Fruit fly (Drosophila melanogaster) whole organism, embryonic: ENCODE measurements around the gene CG32483.

Experiments used
- Atf3 ChIP-seq: fragments of 200-800 bp; sonication (Bioruptor generic); optimal IDR thresholded peaks from 3 replicates; lab custom pipeline; 2016; ENCODE audit warnings: missing biosample characterization, missing genetic modification characterization
- Awh ChIP-seq: fragments of 200-800 bp; sonication (Bioruptor generic); IDR thresholded peaks from 2 replicates; pipeline ENCODE4, ENCODE4 v1.3.6; 2022; ENCODE audit warnings: missing biosample characterization, missing genetic modification characterization
- CG10267 ChIP-seq: fragments of 200-800 bp; sonication (Bioruptor generic); optimal IDR thresholded peaks from 2 replicates; lab custom pipeline; 2018; ENCODE audit warnings: missing biosample characterization, mild to moderate bottlenecking, missing genetic modification characterization, moderate library complexity
- CG10654 ChIP-seq: fragments of 200-800 bp; sonication (Bioruptor generic); optimal IDR thresholded peaks from 2 replicates; lab custom pipeline; 2016; ENCODE audit warnings: missing biosample characterization, missing genetic modification characterization
- CG11456 ChIP-seq: fragments of 200-800 bp; sonication (Bioruptor generic); IDR thresholded peaks from 3 replicates; pipeline ENCODE4 v1.3.6; 2022; ENCODE audit warnings: missing biosample characterization, missing genetic modification characterization
- CG12219 ChIP-seq: fragments of 200-800 bp; sonication (Bioruptor generic); optimal IDR thresholded peaks from 3 replicates; lab custom pipeline; 2018; ENCODE audit warnings: missing biosample characterization, mild to moderate bottlenecking, missing genetic modification characterization
- CG15011 ChIP-seq: fragments of 200-800 bp; sonication (Bioruptor generic); optimal IDR thresholded peaks from 3 replicates; lab custom pipeline; 2018; ENCODE audit warnings: missing biosample characterization, mild to moderate bottlenecking, missing genetic modification characterization
- CG15073 ChIP-seq: fragments of 200-800 bp; sonication (Bioruptor generic); optimal IDR thresholded peaks from 2 replicates; lab custom pipeline; 2016; ENCODE audit warnings: missing biosample characterization, missing genetic modification characterization
- CG2199 ChIP-seq: fragments of 200-800 bp; sonication (Bioruptor generic); IDR thresholded peaks from 3 replicates; pipeline ENCODE4 v1.3.6; 2022; ENCODE audit warnings: missing biosample characterization, missing genetic modification characterization
- CG2889 ChIP-seq: fragments of 200-800 bp; sonication (Bioruptor generic); IDR thresholded peaks from 3 replicates; pipeline ENCODE4 v1.3.6; 2022; ENCODE audit warnings: missing biosample characterization, missing genetic modification characterization
- CG3163 ChIP-seq: fragments of 200-800 bp; sonication (Bioruptor generic); optimal IDR thresholded peaks from 3 replicates; lab custom pipeline; 2016; ENCODE audit warnings: missing biosample characterization, missing genetic modification characterization
- CG33557 ChIP-seq: fragments of 200-800 bp; sonication (Bioruptor generic); optimal IDR thresholded peaks from 2 replicates; lab custom pipeline; 2019; ENCODE audit warnings: missing biosample characterization, mild to moderate bottlenecking, missing genetic modification characterization, moderate library complexity
- CG42726 ChIP-seq: fragments of 200-800 bp; sonication (Bioruptor generic); IDR thresholded peaks from 2 replicates; pipeline ENCODE4 v1.3.6; 2022; ENCODE audit warnings: missing biosample characterization, missing genetic modification characterization; ENCODE audit not compliant: partially characterized antibody
- CG7556 ChIP-seq: fragments of 200-800 bp; sonication (Bioruptor generic); optimal IDR thresholded peaks from 2 replicates; lab custom pipeline; 2017; ENCODE audit warnings: missing biosample characterization, mild to moderate bottlenecking, missing genetic modification characterization
- CG9727 ChIP-seq: fragments of 200-800 bp; sonication (Bioruptor generic); optimal IDR thresholded peaks from 3 replicates; lab custom pipeline; 2017; ENCODE audit warnings: missing biosample characterization, mild to moderate bottlenecking, missing genetic modification characterization
- CG9932 ChIP-seq: fragments of 200-800 bp; sonication (Bioruptor generic); IDR thresholded peaks from 2 replicates; pipeline ENCODE4 v1.3.6; 2022; ENCODE audit warnings: missing biosample characterization, missing genetic modification characterization
- D ChIP-seq, 2 experiments: fragments of 200-800 bp in 1 of 2; fragments of >200 bp in 1 of 2; sonication (Bioruptor generic) in 1 of 2; optimal IDR thresholded peaks; 2 replicates in 1 of 2; 3 replicates in 1 of 2; lab custom pipeline; 2017; ENCODE audit warnings: mild to moderate bottlenecking in 1 of 2, missing biosample characterization in 1 of 2, missing genetic modification characterization in 1 of 2, missing genetic modification reagents in 1 of 2
- D19A ChIP-seq: fragments of 200-800 bp; optimal IDR thresholded peaks from 3 replicates; lab custom pipeline; 2019; ENCODE audit warnings: missing biosample characterization, mild to moderate bottlenecking, missing genetic modification characterization, moderate library complexity
- Drgx ChIP-seq: fragments of 200-800 bp; sonication (Bioruptor generic); IDR thresholded peaks from 2 replicates; pipeline ENCODE4 v1.3.6; 2022; ENCODE audit warnings: missing biosample characterization, missing genetic modification characterization
- Ets65A ChIP-seq: fragments of 200-800 bp; sonication (Bioruptor generic); peaks from one replicate; lab custom pipeline; 2016; ENCODE audit warnings: missing biosample characterization, missing genetic modification characterization
- Lpt ChIP-seq: fragments of >200 bp; optimal IDR thresholded peaks from 2 replicates; lab custom pipeline; 2018; ENCODE audit warnings: missing biosample characterization, missing genetic modification characterization
- MBD-R2 ChIP-seq: fragments of 200-800 bp; sonication (Bioruptor generic); IDR thresholded peaks from 2 replicates; pipeline ENCODE4 v1.3.6; 2022; ENCODE audit warnings: missing biosample characterization, missing genetic modification characterization
- Med ChIP-seq: fragments of 200-800 bp; sonication (Bioruptor generic); peaks from one replicate; lab custom pipeline; 2016; ENCODE audit warnings: missing biosample characterization, missing genetic modification characterization, mild to moderate bottlenecking, inconsistent platforms, moderate library complexity
- NC2α ChIP-seq: fragments of 200-800 bp; sonication (Bioruptor generic); optimal IDR thresholded peaks from 2 replicates; lab custom pipeline; 2016; ENCODE audit warnings: missing biosample characterization, missing genetic modification characterization
- Oli ChIP-seq: fragments of 200-800 bp; sonication (Bioruptor generic); optimal IDR thresholded peaks from 2 replicates; lab custom pipeline; 2018; ENCODE audit warnings: missing biosample characterization, mild to moderate bottlenecking, missing genetic modification characterization, moderate library complexity
- cas ChIP-seq: fragments of 200-800 bp; sonication (Bioruptor generic); IDR thresholded peaks from 2 replicates; pipeline ENCODE4 v1.3.6; 2022; ENCODE audit warnings: missing biosample characterization, missing genetic modification characterization
- ham ChIP-seq: fragments of 200-800 bp; sonication (Bioruptor generic); IDR thresholded peaks from 2 replicates; pipeline ENCODE4 v1.3.6; 2022; ENCODE audit warnings: missing biosample characterization, missing genetic modification characterization
- nom ChIP-seq: fragments of 200-800 bp; sonication (Bioruptor generic); optimal IDR thresholded peaks from 2 replicates; lab custom pipeline; 2017; ENCODE audit warnings: missing biosample characterization, missing genetic modification characterization, mild to moderate bottlenecking, moderate library complexity, missing genetic modification reagents
- oc ChIP-seq: fragments of 200-800 bp; sonication (Bioruptor generic); optimal IDR thresholded peaks from 2 replicates; lab custom pipeline; 2018; ENCODE audit warnings: missing biosample characterization, mild to moderate bottlenecking, missing genetic modification characterization, moderate library complexity
- pum ChIP-seq: fragments of 200-800 bp; sonication (Bioruptor generic); optimal IDR thresholded peaks from 2 replicates; lab custom pipeline; 2016; ENCODE audit warnings: missing biosample characterization, missing genetic modification characterization
- stwl ChIP-seq: fragments of 200-800 bp; sonication (Bioruptor generic); optimal IDR thresholded peaks from 3 replicates; lab custom pipeline; 2018; ENCODE audit warnings: missing biosample characterization, mild to moderate bottlenecking, missing genetic modification characterization, moderate library complexity
- trh ChIP-seq: fragments of 200-800 bp; sonication (Bioruptor generic); optimal IDR thresholded peaks from 2 replicates; lab custom pipeline; 2016; ENCODE audit warnings: missing biosample characterization, missing genetic modification characterization
- ttk ChIP-seq: fragments of 200-800 bp; sonication (Bioruptor generic); IDR thresholded peaks from 2 replicates; pipeline ENCODE4 v2.1.2; 2022; ENCODE audit warnings: missing biosample characterization, missing genetic modification characterization
- twi ChIP-seq: fragments of 200-800 bp; optimal IDR thresholded peaks from 2 replicates; lab custom pipeline; 2019; ENCODE audit warnings: missing biosample characterization, mild to moderate bottlenecking, missing genetic modification characterization, moderate library complexity
- wek ChIP-seq: fragments of 200-800 bp; sonication (Bioruptor generic); optimal IDR thresholded peaks from 3 replicates; lab custom pipeline; 2018; ENCODE audit warnings: missing biosample characterization, mild to moderate bottlenecking, missing genetic modification characterization, moderate library complexity
- zen ChIP-seq: fragments of 200-800 bp; sonication (Bioruptor generic); optimal IDR thresholded peaks from 3 replicates; lab custom pipeline; 2018; ENCODE audit warnings: missing biosample characterization, mild to moderate bottlenecking, missing genetic modification characterization, moderate library complexity
- zf30C ChIP-seq: fragments of 200-800 bp; sonication (Bioruptor generic); optimal IDR thresholded peaks from 3 replicates; lab custom pipeline; 2018; ENCODE audit warnings: missing biosample characterization, mild to moderate bottlenecking, missing genetic modification characterization

CG32483 gene

dm6 chr3L:660314-661075 lies 29.4 kb downstream of the CG32483 start:
- no peak for TF ChIP-seq Atf3 (GFP tag; lab: Kevin White, UChicago)
- TF ChIP-seq CG12219 (GFP tag; lab: Kevin White, UChicago) = no peak
- no peak for TF ChIP-seq D19A (tag; lab: Kevin White, UChicago)
- no peak for TF ChIP-seq CG10654
- TF ChIP-seq CG15073 (GFP tag; lab: Kevin White, UChicago) = no peak
- TF ChIP-seq NC2α (GFP tag; lab: Kevin White, UChicago) = no peak
- no peak for TF ChIP-seq CG42726 (GFP tag; lab: Robert Waterston, UW)
- TF ChIP-seq CG15011 (GFP tag; lab: Kevin White, UChicago) = no peak
- TF ChIP-seq CG9727 (GFP tag; lab: Kevin White, UChicago) = no peak
- no peak for TF ChIP-seq CG9932 (GFP tag; lab: Robert Waterston, UW)
- TF ChIP-seq Ets65A (GFP tag; lab: Kevin White, UChicago) = peak; percentile 46
- TF ChIP-seq wek (GFP tag; lab: Kevin White, UChicago) = no peak
- TF ChIP-seq CG2889 = no peak
- TF ChIP-seq Awh = no peak
- no peak for TF ChIP-seq Lpt (GFP tag; lab: Kevin White, UChicago)
- TF ChIP-seq D (optimal IDR thresholded peaks at IDR 0.05; lab: Kevin White, UChicago) = no peak
- TF ChIP-seq D (GFP tag; optimal IDR thresholded peaks at IDR 0.05; lab: Kevin White, UChicago) = no peak
- no peak for TF ChIP-seq Oli (tag; lab: Kevin White, UChicago)
- no peak for TF ChIP-seq zen (tag; lab: Kevin White, UChicago)
- TF ChIP-seq trh = no peak
- no peak for TF ChIP-seq oc (tag; lab: Kevin White, UChicago)
- 0 out of 3 replicates have a peak, but pooled peaks have one; percentile 26 for TF ChIP-seq CG11456 (GFP tag; lab: Robert Waterston, UW)
- TF ChIP-seq nom (GFP tag; lab: Kevin White, UChicago) = peak; percentile 1
- no peak for TF ChIP-seq pum (GFP tag; lab: Kevin White, UChicago)
- peak; percentile 14 for TF ChIP-seq Med (GFP tag; lab: Kevin White, UChicago)
- TF ChIP-seq zf30C (GFP tag; lab: Kevin White, UChicago) = no peak
- TF ChIP-seq CG33557 (GFP tag; lab: Kevin White, UChicago) = no peak
- TF ChIP-seq CG3163 (GFP tag; lab: Kevin White, UChicago) = no peak
- no peak for TF ChIP-seq CG2199
- TF ChIP-seq ham (GFP tag; lab: Robert Waterston, UW) = no peak

dm6 chr3L:658279-658678 lies 31.6 kb downstream of the CG32483 start:
- peak; percentile 3 for TF ChIP-seq CG10267 (tag; lab: Kevin White, UChicago)
- TF ChIP-seq Ets65A (GFP tag; lab: Kevin White, UChicago) = peak; percentile 75
- TF ChIP-seq CG7556 = no peak
- TF ChIP-seq MBD-R2 (GFP tag; lab: Robert Waterston, UW) = no peak
- no peak for TF ChIP-seq twi (tag; lab: Kevin White, UChicago)
- TF ChIP-seq Med (GFP tag; lab: Kevin White, UChicago) = peak; percentile 41
- TF ChIP-seq stwl (tag; lab: Kevin White, UChicago) = peak; percentile 24
- TF ChIP-seq ttk (GFP tag; lab: Robert Waterston, UW) = no peak
- 0 out of 2 replicates have a peak, but pooled peaks have one; percentile 12 for TF ChIP-seq Drgx (GFP tag; lab: Robert Waterston, UW)
- no peak for TF ChIP-seq cas (GFP tag; lab: Robert Waterston, UW)
